Worm (Caenorhabditis elegans) whole organism, young adult: ENCODE measurements around the gene atl-1.

Source experiments
- F57A8.1 ChIP-seq: fragments of 200-800 bp; sonication (Bioruptor generic); optimal IDR thresholded peaks from 2 replicates; lab custom pipeline; 2018; ENCODE audit warnings: mild to moderate bottlenecking, missing genetic modification characterization, moderate library complexity, missing compliant biosample characterization
- mcd-1 ChIP-seq: fragments of 200-800 bp; sonication (Bioruptor generic); IDR thresholded peaks from 2 replicates; pipeline ENCODE4 v1.3.6; 2022; ENCODE audit warnings: missing genetic modification reagents, missing genetic modification characterization, missing compliant biosample characterization
- nhr-120 ChIP-seq: fragments of 200-800 bp; sonication (Bioruptor generic); IDR thresholded peaks from 2 replicates; pipeline ENCODE4 v1.3.6; 2022; ENCODE audit warnings: missing genetic modification characterization, missing compliant biosample characterization
- nhr-90 ChIP-seq: sonication (generic microtip); optimal IDR thresholded peaks from 2 replicates; lab custom pipeline; 2016; ENCODE audit warnings: missing genotype, mild to moderate bottlenecking, missing genetic modification characterization, missing compliant biosample characterization
- rpc-1 ChIP-seq, 2 experiments: fragments of 150-350 bp in 1 of 2; sonication (generic microtip) in 1 of 2; optimal IDR thresholded peaks; 2 replicates each; lab custom pipeline; 2014 to 2018; ENCODE audit warnings: missing biosample characterization in 1 of 2, missing genetic modification characterization in 1 of 2, missing genetic modification reagents in 1 of 2, missing genotype in 1 of 2
- sdz-38 ChIP-seq: sonication (generic microtip); optimal IDR thresholded peaks from 2 replicates; lab custom pipeline; 2016; ENCODE audit warnings: missing genotype, missing genetic modification characterization, missing compliant biosample characterization
- tlf-1 ChIP-seq: fragments of 200-800 bp; sonication (Bioruptor generic); optimal IDR thresholded peaks from 2 replicates; lab custom pipeline; 2018; ENCODE audit warnings: mild to moderate bottlenecking, missing genetic modification characterization, missing compliant biosample characterization
- unc-130 ChIP-seq: sonication (generic microtip); optimal IDR thresholded peaks from 2 replicates; lab custom pipeline; 2016; ENCODE audit warnings: missing genetic modification reagents, missing genetic modification characterization, missing compliant biosample characterization
- ztf-3 ChIP-seq: fragments of 200-800 bp; sonication (Bioruptor generic); optimal IDR thresholded peaks from 2 replicates; lab custom pipeline; 2018; ENCODE audit warnings: mild to moderate bottlenecking, missing genetic modification characterization, missing compliant biosample characterization

ce11 chrV:9664620-9665019 lies 19.2 kb upstream of the atl-1 start:
- TF ChIP-seq nhr-120 (GFP tag; lab: Robert Waterston, UW): no peak
- no peak for TF ChIP-seq ztf-3
- no peak for TF ChIP-seq rpc-1 (optimal IDR thresholded peaks at IDR 0.05; lab: Kevin White, UChicago)
- no peak for TF ChIP-seq rpc-1 (tag; optimal IDR thresholded peaks at IDR 0.05; lab: Kevin White, UChicago)
- no peak for TF ChIP-seq tlf-1 (GFP tag; lab: Kevin White, UChicago)
- no peak for TF ChIP-seq mcd-1
- TF ChIP-seq unc-130: no peak
- TF ChIP-seq F57A8.1 (GFP tag; lab: Kevin White, UChicago): no peak
- no peak for TF ChIP-seq sdz-38 (tag; lab: Kevin White, UChicago)
- TF ChIP-seq nhr-90: no peak
